Fruit fly (Drosophila melanogaster) whole organism, pupa: Measurements from ENCODE around the gene CG31099.

Experiments
- CG10348 ChIP-seq: fragments of 200-800 bp; sonication (Bioruptor generic); IDR thresholded peaks from 2 replicates; pipeline ENCODE4 v1.3.6; 2022; ENCODE audit warnings: missing biosample characterization, missing genetic modification characterization
- CG12605 ChIP-seq: fragments of 200-800 bp; sonication (Bioruptor generic); IDR thresholded peaks from 2 replicates; pipeline ENCODE4 v1.3.6; 2022; ENCODE audit warnings: missing biosample characterization, missing genetic modification characterization
- CG13204 ChIP-seq: fragments of 200-800 bp; sonication (Bioruptor generic); optimal IDR thresholded peaks from 2 replicates; lab custom pipeline; 2018; ENCODE audit warnings: missing biosample characterization, mild to moderate bottlenecking, missing genetic modification characterization, moderate library complexity
- CG14655 ChIP-seq: fragments of 200-800 bp; sonication (Bioruptor generic); optimal IDR thresholded peaks from 3 replicates; lab custom pipeline; 2017; ENCODE audit warnings: mild to moderate bottlenecking, missing biosample characterization, missing genetic modification reagents, missing genetic modification characterization
- CG15710 ChIP-seq: fragments of 200-800 bp; sonication (Bioruptor generic); optimal IDR thresholded peaks from 2 replicates; lab custom pipeline; 2018; ENCODE audit warnings: missing biosample characterization, mild to moderate bottlenecking, missing genetic modification characterization, moderate library complexity
- CG17806 ChIP-seq: fragments of 200-800 bp; sonication (Bioruptor generic); optimal IDR thresholded peaks from 2 replicates; lab custom pipeline; 2018; ENCODE audit warnings: missing biosample characterization, mild to moderate bottlenecking, missing genetic modification characterization, moderate library complexity
- CG32121 ChIP-seq: fragments of 200-800 bp; sonication (Bioruptor generic); IDR thresholded peaks from 2 replicates; pipeline ENCODE4 v1.3.6; 2022; ENCODE audit warnings: missing biosample characterization, missing genetic modification characterization
- CG34367 ChIP-seq: fragments of 200-800 bp; sonication (Bioruptor generic); optimal IDR thresholded peaks from 2 replicates; lab custom pipeline; 2018; ENCODE audit warnings: missing biosample characterization, mild to moderate bottlenecking, missing genetic modification characterization
- CG4496 ChIP-seq: fragments of 200-800 bp; sonication (Bioruptor generic); IDR thresholded peaks from 3 replicates; pipeline ENCODE4 v1.3.6; 2022; ENCODE audit warnings: missing biosample characterization, missing genetic modification characterization
- CG8159 ChIP-seq: fragments of 200-800 bp; sonication (Bioruptor generic); optimal IDR thresholded peaks from 3 replicates; lab custom pipeline; 2018; ENCODE audit warnings: missing biosample characterization, mild to moderate bottlenecking, missing genetic modification characterization, moderate library complexity
- CG8301 ChIP-seq: fragments of 200-800 bp; sonication (Bioruptor generic); optimal IDR thresholded peaks from 2 replicates; lab custom pipeline; 2018; ENCODE audit warnings: missing biosample characterization, mild to moderate bottlenecking, missing genetic modification characterization
- CG9948 ChIP-seq: fragments of 200-800 bp; sonication (Bioruptor generic); optimal IDR thresholded peaks from 2 replicates; lab custom pipeline; 2018; ENCODE audit warnings: missing biosample characterization, mild to moderate bottlenecking, missing genetic modification characterization, moderate library complexity
- D1 ChIP-seq: fragments of 200-800 bp; sonication (Bioruptor generic); optimal IDR thresholded peaks from 2 replicates; lab custom pipeline; 2018; ENCODE audit warnings: missing biosample characterization, mild to moderate bottlenecking, missing genetic modification characterization, moderate library complexity
- EcR ChIP-seq: fragments of 200-800 bp; sonication (Bioruptor generic); optimal IDR thresholded peaks from 3 replicates; lab custom pipeline; 2019; ENCODE audit warnings: missing biosample characterization, missing genetic modification characterization, mild to moderate bottlenecking, moderate library complexity, missing genetic modification reagents
- Ets98B ChIP-seq: fragments of 200-800 bp; sonication (Bioruptor generic); IDR thresholded peaks from 2 replicates; pipeline ENCODE4 v1.3.6; 2022; ENCODE audit warnings: missing biosample characterization, missing genetic modification characterization
- Pif1A ChIP-seq: fragments of 200-800 bp; sonication (Bioruptor generic); optimal IDR thresholded peaks from 3 replicates; lab custom pipeline; 2016; ENCODE audit warnings: missing biosample characterization, missing genetic modification characterization
- Pif1B ChIP-seq: fragments of 200-800 bp; sonication (Bioruptor generic); optimal IDR thresholded peaks from 3 replicates; lab custom pipeline; 2016; ENCODE audit warnings: missing biosample characterization, missing genetic modification characterization
- Snoo ChIP-seq: fragments of 200-800 bp; sonication (Bioruptor generic); optimal IDR thresholded peaks from 3 replicates; lab custom pipeline; 2017; ENCODE audit warnings: missing biosample characterization, mild to moderate bottlenecking, missing genetic modification characterization, inconsistent platforms
- fd96Ca ChIP-seq: fragments of 200-800 bp; sonication (Bioruptor generic); IDR thresholded peaks from 3 replicates; pipeline ENCODE4 v1.3.6; 2022; ENCODE audit warnings: missing biosample characterization, missing genetic modification characterization
- gl ChIP-seq: fragments of 200-800 bp; sonication (Bioruptor generic); optimal IDR thresholded peaks from 2 replicates; lab custom pipeline; 2018; ENCODE audit warnings: missing biosample characterization, mild to moderate bottlenecking, missing genetic modification characterization
- rn ChIP-seq: fragments of 200-800 bp; sonication (Bioruptor generic); IDR thresholded peaks from 2 replicates; pipeline ENCODE4 v1.3.6; 2022; ENCODE audit warnings: missing biosample characterization, missing genetic modification characterization

Gene CG31099

DNA sequence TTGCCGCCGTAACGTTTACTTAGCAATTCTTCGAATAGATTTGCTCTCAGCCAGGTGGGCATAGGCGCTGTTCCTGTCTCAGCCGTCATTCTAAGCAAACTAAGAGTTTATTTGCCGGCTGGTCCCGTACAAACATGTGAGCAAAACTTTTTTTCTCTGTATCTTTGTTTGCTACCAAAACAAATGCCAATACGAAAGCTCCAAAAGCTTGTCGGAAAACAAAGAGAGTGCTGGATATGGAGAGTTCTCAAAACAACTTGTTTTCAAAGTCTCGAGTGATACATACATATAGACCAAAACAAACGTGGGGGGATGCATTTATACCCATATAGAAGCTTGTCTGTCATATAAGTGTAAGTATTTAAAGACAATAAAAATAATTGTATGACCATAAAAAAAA is 5.3 kb upstream of the CG31099 start, which contains the start of gene CG10559:
CG10559 (minus strand) TSS at position 101 of the 400 bp plus-strand sequence.
- TF ChIP-seq rn (GFP tag; lab: Robert Waterston, UW) (no peak), CG12605 (GFP tag; lab: Robert Waterston, UW) (no peak), CG32121 (no peak), D1 (tag; lab: Kevin White, UChicago) (no peak), CG14655 (GFP tag; lab: Kevin White, UChicago) (no peak)

DNA sequence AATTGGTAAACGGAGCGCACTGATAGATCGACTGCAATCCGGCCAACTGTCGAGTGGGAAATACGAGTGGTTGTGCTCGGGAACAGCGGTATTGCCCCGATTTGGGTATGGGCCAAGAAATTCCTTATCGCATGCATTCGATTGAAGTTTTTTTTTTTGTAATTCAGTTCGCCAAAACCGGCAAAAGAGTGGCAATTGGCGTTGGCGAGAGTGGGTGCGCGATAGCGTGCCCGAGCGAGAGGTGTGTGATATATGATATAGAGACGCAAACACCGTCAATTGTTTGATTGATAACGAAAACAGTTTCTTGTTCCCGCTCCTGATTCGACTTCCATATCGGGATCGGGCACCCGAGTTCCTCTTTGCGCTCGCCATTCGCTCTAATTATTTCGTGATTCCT is 3.0 kb upstream of the CG31099 start, which contains the start of gene CG31087:
CG31087 (minus strand) TSS at position 63 of the 400 bp plus-strand sequence.
- no peak for TF ChIP-seq CG8301 (tag; lab: Kevin White, UChicago)
- no peak for TF ChIP-seq CG12605 (GFP tag; lab: Robert Waterston, UW)
- no peak for TF ChIP-seq Pif1B (GFP tag; lab: Kevin White, UChicago)
- no peak for TF ChIP-seq CG9948 (tag; lab: Kevin White, UChicago)
- TF ChIP-seq Snoo, result no peak
- no peak for TF ChIP-seq CG17806 (tag; lab: Kevin White, UChicago)
- TF ChIP-seq CG8159, result no peak
- no peak for TF ChIP-seq CG4496 (GFP tag; lab: Robert Waterston, UW)
- no peak for TF ChIP-seq CG32121
- TF ChIP-seq fd96Ca (GFP tag; lab: Robert Waterston, UW), result no peak
- no peak for TF ChIP-seq CG34367 (tag; lab: Kevin White, UChicago)
- TF ChIP-seq rn (GFP tag; lab: Robert Waterston, UW), result no peak
- TF ChIP-seq, all 21 proteins: peak for 0

DNA sequence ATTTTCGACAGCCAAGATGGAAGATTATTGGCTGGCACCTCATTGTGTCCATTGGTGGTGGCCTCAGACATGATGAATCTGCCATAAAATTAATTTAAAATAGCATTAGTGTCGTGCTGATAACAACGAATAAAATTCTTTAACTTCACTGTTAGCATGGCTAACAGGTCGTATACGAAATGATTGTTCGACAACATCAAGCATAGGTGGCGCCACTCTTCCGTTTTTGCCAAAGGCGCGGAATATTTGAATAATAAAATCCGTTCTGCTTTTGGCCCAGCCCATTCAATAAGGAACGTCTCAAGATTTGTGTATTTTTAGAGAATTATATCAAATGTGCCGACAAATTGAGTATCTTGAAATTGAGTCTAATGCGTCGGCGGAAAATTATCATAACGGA is 1.8 kb upstream of the CG31099 start:
- TF ChIP-seq EcR (GFP tag; lab: Kevin White, UChicago) (no peak), CG8159 (no peak), CG9948 (tag; lab: Kevin White, UChicago) (no peak), CG34367 (tag; lab: Kevin White, UChicago) (no peak), Ets98B (GFP tag; lab: Robert Waterston, UW) (no peak), rn (GFP tag; lab: Robert Waterston, UW) (no peak), CG13204 (GFP tag; lab: Kevin White, UChicago) (no peak), D1 (tag; lab: Kevin White, UChicago) (no peak), Pif1A (GFP tag; lab: Kevin White, UChicago) (no peak), CG8301 (tag; lab: Kevin White, UChicago) (no peak), CG15710 (tag; lab: Kevin White, UChicago) (no peak), fd96Ca (GFP tag; lab: Robert Waterston, UW) (no peak), Pif1B (GFP tag; lab: Kevin White, UChicago) (no peak), Snoo (no peak)
- TF ChIP-seq, all 21 proteins: peak for 0

DNA sequence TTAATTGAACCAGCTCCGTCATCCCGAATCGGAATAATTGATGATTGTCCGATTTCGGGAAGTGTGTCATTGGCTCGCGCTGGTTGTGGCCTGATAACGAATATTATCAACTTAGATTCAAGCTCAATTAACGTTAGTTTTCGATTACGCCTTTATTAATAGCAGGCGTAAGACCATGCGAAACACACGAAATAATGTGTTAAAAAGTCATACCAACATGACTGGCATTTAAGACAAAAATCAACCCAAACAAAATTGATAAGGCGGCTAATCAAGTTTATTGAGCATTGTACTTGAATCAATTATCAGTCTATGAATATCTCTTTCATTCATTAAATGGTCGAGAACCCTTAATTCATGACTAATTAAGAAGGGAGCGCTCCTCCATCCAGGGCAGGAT is 1.6 kb downstream of the CG31099 start:
- TF ChIP-seq D1 (tag; lab: Kevin White, UChicago), result no peak
- TF ChIP-seq CG34367 (tag; lab: Kevin White, UChicago), result no peak
- TF ChIP-seq EcR (GFP tag; lab: Kevin White, UChicago), result no peak
- no peak for TF ChIP-seq CG13204 (GFP tag; lab: Kevin White, UChicago)
- no peak for TF ChIP-seq Pif1B (GFP tag; lab: Kevin White, UChicago)
- no peak for TF ChIP-seq Snoo
- TF ChIP-seq CG17806 (tag; lab: Kevin White, UChicago), result no peak
- no peak for TF ChIP-seq Pif1A (GFP tag; lab: Kevin White, UChicago)
- TF ChIP-seq CG15710 (tag; lab: Kevin White, UChicago), result no peak
- no peak for TF ChIP-seq rn (GFP tag; lab: Robert Waterston, UW)
- TF ChIP-seq CG32121, result no peak
- TF ChIP-seq CG10348, result no peak
- TF ChIP-seq CG14655 (GFP tag; lab: Kevin White, UChicago), result no peak
- no peak for TF ChIP-seq fd96Ca (GFP tag; lab: Robert Waterston, UW)
- no peak for TF ChIP-seq CG4496 (GFP tag; lab: Robert Waterston, UW)
- TF ChIP-seq CG9948 (tag; lab: Kevin White, UChicago), result no peak
- no peak for TF ChIP-seq CG12605 (GFP tag; lab: Robert Waterston, UW)
- no peak for TF ChIP-seq gl (tag; lab: Kevin White, UChicago)
- TF ChIP-seq CG8301 (tag; lab: Kevin White, UChicago), result no peak
- TF ChIP-seq, all 21 proteins: peak for 0

DNA sequence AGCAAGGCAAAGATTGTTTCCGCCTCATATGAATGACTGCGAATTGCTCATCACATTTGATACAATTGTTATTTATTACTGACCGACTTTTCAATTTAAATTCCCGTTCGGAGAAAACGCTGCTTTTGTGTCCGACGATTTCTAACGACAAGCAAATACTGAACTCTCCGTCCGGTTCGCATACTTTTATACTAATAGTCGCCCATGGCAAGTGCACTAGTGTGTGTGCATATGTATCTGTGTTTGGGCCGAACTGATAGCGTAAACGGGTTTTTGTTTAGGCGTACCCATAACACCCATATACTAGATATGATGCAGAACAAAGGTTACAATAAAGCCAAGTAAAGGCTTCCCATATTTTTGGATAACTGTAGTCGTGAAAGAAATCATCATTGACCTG is 2.5 kb downstream of the CG31099 start, which contains the start of gene CG10550:
CG10550 (minus strand) TSS at position 164 of the 400 bp plus-strand sequence.
- TF ChIP-seq Ets98B (GFP tag; lab: Robert Waterston, UW) (no peak), CG10348 (no peak), EcR (GFP tag; lab: Kevin White, UChicago) (no peak), rn (GFP tag; lab: Robert Waterston, UW) (no peak), D1 (tag; lab: Kevin White, UChicago) (no peak), gl (tag; lab: Kevin White, UChicago) (no peak), CG13204 (GFP tag; lab: Kevin White, UChicago) (no peak), CG4496 (GFP tag; lab: Robert Waterston, UW) (no peak), Snoo (no peak), CG12605 (GFP tag; lab: Robert Waterston, UW) (no peak), CG34367 (tag; lab: Kevin White, UChicago) (no peak)

DNA sequence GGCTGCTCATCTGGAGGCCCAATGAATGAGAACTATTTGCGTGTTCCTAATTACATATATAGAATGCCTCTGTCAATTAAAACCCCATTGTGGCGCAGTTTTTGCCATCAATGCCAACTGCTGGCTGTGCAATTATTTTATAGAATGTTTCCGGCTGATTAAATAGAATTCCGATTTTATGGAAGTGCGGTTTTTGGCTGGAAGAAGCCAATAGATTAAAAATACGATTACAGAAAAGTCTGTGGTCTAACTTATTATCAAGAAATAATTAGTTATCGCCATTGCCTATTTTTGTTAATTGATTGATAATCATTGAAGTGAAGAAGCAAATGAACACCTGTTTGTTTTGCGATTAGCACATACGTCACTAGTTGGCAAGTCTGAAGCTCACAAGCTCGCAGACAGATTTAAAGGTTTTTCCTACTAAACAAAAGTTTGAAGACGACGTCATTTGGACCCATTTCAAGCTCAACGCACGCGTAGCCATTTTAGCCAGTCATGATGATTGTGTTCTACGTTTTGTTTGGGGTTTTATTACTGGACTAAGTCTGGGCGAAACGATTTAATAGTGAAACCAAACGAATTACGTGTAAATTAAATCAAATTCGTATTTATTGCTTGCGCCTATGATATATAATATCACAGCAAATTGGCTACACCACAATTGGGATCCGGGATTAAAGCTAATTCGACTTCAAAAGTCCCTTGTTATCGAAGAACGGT is 4.8 kb downstream of the CG31099 start:
- TF ChIP-seq Snoo, result no peak
- TF ChIP-seq EcR (GFP tag; lab: Kevin White, UChicago), result no peak
- TF ChIP-seq CG8159, result no peak
- TF ChIP-seq D1 (tag; lab: Kevin White, UChicago), result no peak
- TF ChIP-seq gl (tag; lab: Kevin White, UChicago), result no peak
- TF ChIP-seq CG8301 (tag; lab: Kevin White, UChicago), result no peak
